Worm (Caenorhabditis elegans) whole organism, L1 larva: Measurements from ENCODE around the gene K06A1.2.

Experiments
- ceh-82 ChIP-seq, 3 experiments: fragments of 150-350 bp in 1 of 3; sonication (generic microtip) in 2 of 3; optimal IDR thresholded peaks; 2 replicates each; lab custom pipeline; 2014 to 2017; ENCODE audit warnings: missing biosample characterization in 3 of 3, missing genetic modification characterization in 3 of 3
- efl-1 ChIP-seq, 4 experiments: fragments of 150-350 bp; optimal IDR thresholded peaks in 3 of 4; peaks in 1 of 4; 1 replicate in 1 of 4; 2 replicates in 3 of 4; lab custom pipeline; 2014; ENCODE audit warnings: missing biosample characterization in 2 of 4, missing genetic modification characterization in 2 of 4, missing genetic modification reagents in 2 of 4
- isw-1 ChIP-seq: fragments of 200-800 bp; sonication (Bioruptor generic); IDR thresholded peaks from 2 replicates; pipeline ENCODE4 v1.3.6; 2022; ENCODE audit warnings: missing genetic modification characterization, missing compliant biosample characterization
- lin-35 ChIP-seq, 2 experiments: fragments of 150-350 bp; optimal IDR thresholded peaks; 2 replicates each; lab custom pipeline; 2014; ENCODE audit warnings: missing biosample characterization in 2 of 2, missing genetic modification characterization in 2 of 2, missing genetic modification reagents in 2 of 2
- nhr-28 ChIP-seq: fragments of 150-350 bp; optimal IDR thresholded peaks from 2 replicates; lab custom pipeline; 2014; ENCODE audit warnings: missing biosample characterization, missing genetic modification characterization
- snpc-4 ChIP-seq: fragments of 150-350 bp; optimal IDR thresholded peaks from 2 replicates; lab custom pipeline; 2014; ENCODE audit warnings: missing biosample characterization, missing genetic modification characterization
- snu-23 ChIP-seq: sonication (generic microtip); optimal IDR thresholded peaks from 2 replicates; lab custom pipeline; 2016; ENCODE audit warnings: missing genetic modification characterization, missing compliant biosample characterization
- unc-86 ChIP-seq: sonication (generic microtip); optimal IDR thresholded peaks from 2 replicates; lab custom pipeline; 2016; ENCODE audit warnings: missing genetic modification characterization, missing compliant biosample characterization

DNA sequence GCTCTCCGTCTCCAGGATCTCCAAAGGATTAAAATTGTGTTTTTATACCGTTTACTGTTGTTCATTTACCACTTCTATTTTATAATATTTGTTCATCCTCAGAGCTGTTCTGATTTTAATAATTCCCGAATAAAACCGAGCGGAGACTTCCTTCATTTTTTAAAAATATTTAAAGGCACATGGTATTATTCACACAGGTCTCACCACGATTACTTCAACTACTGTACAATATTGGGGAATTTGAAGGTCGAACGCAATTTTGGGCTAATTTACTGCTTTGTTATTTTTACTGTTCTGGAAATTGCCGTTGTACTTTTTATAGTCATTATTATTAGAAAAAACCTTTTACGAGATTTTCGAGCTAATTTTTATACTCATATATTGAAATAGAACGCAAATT is 47.4 kb downstream of the K06A1.2 start:
- TF ChIP-seq snpc-4 (tag; lab: Kevin White, UChicago) (no peak), nhr-28 (tag; lab: Kevin White, UChicago) (no peak), efl-1 (optimal IDR thresholded peaks at IDR 0.05; lab: Kevin White, UChicago) (no peak), efl-1 (GFP tag; optimal IDR thresholded peaks at IDR 0.05 in 1 of 2; lab: Kevin White, UChicago) (no peak), ceh-82 (tag; optimal IDR thresholded peaks at IDR 0.05; lab: Kevin White, UChicago) (no peak), snu-23 (GFP tag; lab: Kevin White, UChicago) (no peak), lin-35 (GFP tag; optimal IDR thresholded peaks at IDR 0.05; lab: Kevin White, UChicago) (no peak), unc-86 (tag; lab: Kevin White, UChicago) (no peak), isw-1 (GFP tag; lab: Robert Waterston, UW) (no peak)
